Fruit fly (Drosophila melanogaster) whole organism, embryonic: ENCODE measurements around the gene SKIP.

ENCODE experiments used
- CG3838 ChIP-seq: fragments of 200-800 bp; sonication (Bioruptor generic); optimal IDR thresholded peaks from 3 replicates; lab custom pipeline; 2016; ENCODE audit warnings: missing biosample characterization, missing genetic modification characterization
- z ChIP-seq: fragments of 200-800 bp; sonication (Bioruptor generic); IDR thresholded peaks from 3 replicates; pipeline ENCODE4 v1.3.6; 2022; ENCODE audit warnings: missing biosample characterization, missing genetic modification characterization

DNA sequence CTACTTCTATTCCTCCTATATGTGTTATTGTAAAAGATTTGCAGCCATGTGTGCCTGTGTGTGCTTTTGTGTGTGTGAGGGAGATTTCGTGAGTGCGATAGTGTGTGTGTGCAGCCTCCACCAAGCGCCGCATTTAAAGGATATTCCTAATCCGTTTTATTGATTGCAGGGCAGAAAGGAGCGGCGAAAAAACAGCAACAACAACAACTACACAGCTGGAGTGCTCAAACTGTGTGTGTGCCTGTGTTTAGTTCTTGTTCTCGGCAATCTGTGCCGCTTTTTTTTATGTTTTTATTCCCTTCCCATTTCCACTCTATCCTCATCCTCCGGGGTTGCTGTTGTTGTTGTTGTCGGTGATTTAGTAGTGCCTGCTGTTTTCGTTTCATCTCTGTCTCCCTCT is 832 bp downstream of the SKIP start:
- TF ChIP-seq z (0 out of 3 replicates have a peak, but pooled peaks have one; percentile 38), CG3838 (GFP tag; lab: Kevin White, UChicago) (no peak)
